Fruit fly (Drosophila melanogaster) whole organism, pupa: ENCODE results near the gene Gk1.
A peak's percentile ranks its signal among the peaks of the same experiment; 100 is the strongest.

Experiments
- CG10348 ChIP-seq: fragments of 200-800 bp; sonication (Bioruptor generic); IDR thresholded peaks from 2 replicates; pipeline ENCODE4 v1.3.6; 2022; ENCODE audit warnings: missing biosample characterization, missing genetic modification characterization
- CG12605 ChIP-seq: fragments of 200-800 bp; sonication (Bioruptor generic); IDR thresholded peaks from 2 replicates; pipeline ENCODE4 v1.3.6; 2022; ENCODE audit warnings: missing biosample characterization, missing genetic modification characterization
- CG13204 ChIP-seq: fragments of 200-800 bp; sonication (Bioruptor generic); optimal IDR thresholded peaks from 2 replicates; lab custom pipeline; 2018; ENCODE audit warnings: missing biosample characterization, mild to moderate bottlenecking, missing genetic modification characterization, moderate library complexity
- CG14655 ChIP-seq: fragments of 200-800 bp; sonication (Bioruptor generic); optimal IDR thresholded peaks from 3 replicates; lab custom pipeline; 2017; ENCODE audit warnings: mild to moderate bottlenecking, missing biosample characterization, missing genetic modification reagents, missing genetic modification characterization
- CG15710 ChIP-seq: fragments of 200-800 bp; sonication (Bioruptor generic); optimal IDR thresholded peaks from 2 replicates; lab custom pipeline; 2018; ENCODE audit warnings: missing biosample characterization, mild to moderate bottlenecking, missing genetic modification characterization, moderate library complexity
- CG17806 ChIP-seq: fragments of 200-800 bp; sonication (Bioruptor generic); optimal IDR thresholded peaks from 2 replicates; lab custom pipeline; 2018; ENCODE audit warnings: missing biosample characterization, mild to moderate bottlenecking, missing genetic modification characterization, moderate library complexity
- CG32121 ChIP-seq: fragments of 200-800 bp; sonication (Bioruptor generic); IDR thresholded peaks from 2 replicates; pipeline ENCODE4 v1.3.6; 2022; ENCODE audit warnings: missing biosample characterization, missing genetic modification characterization
- CG34367 ChIP-seq: fragments of 200-800 bp; sonication (Bioruptor generic); optimal IDR thresholded peaks from 2 replicates; lab custom pipeline; 2018; ENCODE audit warnings: missing biosample characterization, mild to moderate bottlenecking, missing genetic modification characterization
- CG4496 ChIP-seq: fragments of 200-800 bp; sonication (Bioruptor generic); IDR thresholded peaks from 3 replicates; pipeline ENCODE4 v1.3.6; 2022; ENCODE audit warnings: missing biosample characterization, missing genetic modification characterization
- CG8159 ChIP-seq: fragments of 200-800 bp; sonication (Bioruptor generic); optimal IDR thresholded peaks from 3 replicates; lab custom pipeline; 2018; ENCODE audit warnings: missing biosample characterization, mild to moderate bottlenecking, missing genetic modification characterization, moderate library complexity
- CG8301 ChIP-seq: fragments of 200-800 bp; sonication (Bioruptor generic); optimal IDR thresholded peaks from 2 replicates; lab custom pipeline; 2018; ENCODE audit warnings: missing biosample characterization, mild to moderate bottlenecking, missing genetic modification characterization
- CG9948 ChIP-seq: fragments of 200-800 bp; sonication (Bioruptor generic); optimal IDR thresholded peaks from 2 replicates; lab custom pipeline; 2018; ENCODE audit warnings: missing biosample characterization, mild to moderate bottlenecking, missing genetic modification characterization, moderate library complexity
- D1 ChIP-seq: fragments of 200-800 bp; sonication (Bioruptor generic); optimal IDR thresholded peaks from 2 replicates; lab custom pipeline; 2018; ENCODE audit warnings: missing biosample characterization, mild to moderate bottlenecking, missing genetic modification characterization, moderate library complexity
- EcR ChIP-seq: fragments of 200-800 bp; sonication (Bioruptor generic); optimal IDR thresholded peaks from 3 replicates; lab custom pipeline; 2019; ENCODE audit warnings: missing biosample characterization, missing genetic modification characterization, mild to moderate bottlenecking, moderate library complexity, missing genetic modification reagents
- Ets98B ChIP-seq: fragments of 200-800 bp; sonication (Bioruptor generic); IDR thresholded peaks from 2 replicates; pipeline ENCODE4 v1.3.6; 2022; ENCODE audit warnings: missing biosample characterization, missing genetic modification characterization
- Pif1A ChIP-seq: fragments of 200-800 bp; sonication (Bioruptor generic); optimal IDR thresholded peaks from 3 replicates; lab custom pipeline; 2016; ENCODE audit warnings: missing biosample characterization, missing genetic modification characterization
- Pif1B ChIP-seq: fragments of 200-800 bp; sonication (Bioruptor generic); optimal IDR thresholded peaks from 3 replicates; lab custom pipeline; 2016; ENCODE audit warnings: missing biosample characterization, missing genetic modification characterization
- Snoo ChIP-seq: fragments of 200-800 bp; sonication (Bioruptor generic); optimal IDR thresholded peaks from 3 replicates; lab custom pipeline; 2017; ENCODE audit warnings: missing biosample characterization, mild to moderate bottlenecking, missing genetic modification characterization, inconsistent platforms
- fd96Ca ChIP-seq: fragments of 200-800 bp; sonication (Bioruptor generic); IDR thresholded peaks from 3 replicates; pipeline ENCODE4 v1.3.6; 2022; ENCODE audit warnings: missing biosample characterization, missing genetic modification characterization
- gl ChIP-seq: fragments of 200-800 bp; sonication (Bioruptor generic); optimal IDR thresholded peaks from 2 replicates; lab custom pipeline; 2018; ENCODE audit warnings: missing biosample characterization, mild to moderate bottlenecking, missing genetic modification characterization
- rn ChIP-seq: fragments of 200-800 bp; sonication (Bioruptor generic); IDR thresholded peaks from 2 replicates; pipeline ENCODE4 v1.3.6; 2022; ENCODE audit warnings: missing biosample characterization, missing genetic modification characterization

The Gk1 gene

DNA sequence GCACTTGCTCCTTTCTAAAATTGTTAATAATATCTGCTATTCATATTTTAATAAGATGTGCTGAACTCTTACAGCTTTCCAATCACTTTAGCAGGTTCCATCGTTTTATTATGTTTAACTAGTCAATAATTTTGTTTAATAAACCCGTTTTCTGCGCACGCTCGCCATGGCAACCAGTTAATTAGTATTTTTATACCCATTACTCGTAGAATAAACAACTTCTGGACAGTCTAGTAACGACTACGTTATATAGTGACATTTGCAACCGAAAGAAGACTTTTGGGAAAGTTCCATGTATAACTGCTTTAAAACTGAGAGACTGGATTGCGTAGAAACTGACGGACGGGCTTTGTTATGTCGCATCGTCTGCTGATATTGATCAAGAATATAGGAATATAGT lies 27.6 kb upstream of the Gk1 start, which contains the start of gene CG34453:
Gene CG34453 (minus strand): TSS at position 101 of the 400 bp plus-strand sequence.
- TF ChIP-seq CG4496 (no peak), CG12605 (GFP tag; lab: Robert Waterston, UW) (no peak)

DNA sequence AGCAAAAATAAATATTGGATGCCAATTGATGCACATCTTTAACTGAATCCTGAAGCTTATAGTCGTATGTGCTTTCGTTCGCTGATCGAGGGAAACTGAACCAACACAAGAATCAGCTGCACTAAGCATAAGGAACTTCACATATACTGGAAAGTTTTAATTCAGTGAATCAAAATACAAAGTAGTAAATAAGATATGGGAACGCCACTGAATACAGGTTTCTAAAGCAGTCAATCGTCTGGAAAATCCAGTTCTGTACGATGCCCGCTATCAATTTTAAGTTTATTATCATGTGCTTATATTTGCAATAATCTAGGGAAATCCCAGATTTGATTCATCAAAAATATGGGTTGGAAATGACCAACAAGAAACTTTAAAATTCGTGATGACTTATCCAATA lies 26.6 kb upstream of the Gk1 start, which contains the start of gene CG34454:
Gene CG34454 (minus strand): TSS at position 84 of the 400 bp plus-strand sequence.
- no peak for TF ChIP-seq CG34367
- no peak for TF ChIP-seq rn (GFP tag; lab: Robert Waterston, UW)
- no peak for TF ChIP-seq Pif1B (GFP tag; lab: Kevin White, UChicago)
- TF ChIP-seq CG14655 (GFP tag; lab: Kevin White, UChicago): no peak
- no peak for TF ChIP-seq CG8159
- TF ChIP-seq EcR (GFP tag; lab: Kevin White, UChicago): no peak
- TF ChIP-seq D1: no peak
- no peak for TF ChIP-seq CG12605 (GFP tag; lab: Robert Waterston, UW)
- no peak for TF ChIP-seq CG13204 (GFP tag; lab: Kevin White, UChicago)
- no peak for TF ChIP-seq gl (tag; lab: Kevin White, UChicago)
- TF ChIP-seq CG4496: no peak
- no peak for TF ChIP-seq CG15710 (tag; lab: Kevin White, UChicago)
- TF ChIP-seq CG32121 (GFP tag; lab: Robert Waterston, UW): no peak

dm6 chr3L:231504-231903 lies 25.9 kb upstream of the Gk1 start, which contains the start of gene CG42846:
CG42846 (minus strand) TSS chr3L:231604.
- TF ChIP-seq CG14655 (GFP tag; lab: Kevin White, UChicago): no peak
- no peak for TF ChIP-seq fd96Ca (GFP tag; lab: Robert Waterston, UW)
- no peak for TF ChIP-seq CG13204 (GFP tag; lab: Kevin White, UChicago)
- TF ChIP-seq D1: no peak
- TF ChIP-seq CG15710 (tag; lab: Kevin White, UChicago): no peak
- TF ChIP-seq CG8301: no peak
- no peak for TF ChIP-seq EcR (GFP tag; lab: Kevin White, UChicago)
- no peak for TF ChIP-seq CG34367
- no peak for TF ChIP-seq Pif1A (GFP tag; lab: Kevin White, UChicago)
- TF ChIP-seq CG10348: no peak
- no peak for TF ChIP-seq Ets98B (GFP tag; lab: Robert Waterston, UW)
- no peak for TF ChIP-seq rn (GFP tag; lab: Robert Waterston, UW)
- TF ChIP-seq CG8159: no peak
- no peak for TF ChIP-seq Snoo
- TF ChIP-seq Pif1B (GFP tag; lab: Kevin White, UChicago): no peak
- no peak for TF ChIP-seq gl (tag; lab: Kevin White, UChicago)

- no peak for TF ChIP-seq D1
- no peak for TF ChIP-seq Pif1A (GFP tag; lab: Kevin White, UChicago)
- no peak for TF ChIP-seq gl (tag; lab: Kevin White, UChicago)
- no peak for TF ChIP-seq fd96Ca (GFP tag; lab: Robert Waterston, UW)
- TF ChIP-seq CG13204 (GFP tag; lab: Kevin White, UChicago): no peak
- TF ChIP-seq CG34367: no peak
- no peak for TF ChIP-seq CG4496
- TF ChIP-seq CG17806 (tag; lab: Kevin White, UChicago): no peak
- no peak for TF ChIP-seq CG14655 (GFP tag; lab: Kevin White, UChicago)
- no peak for TF ChIP-seq CG32121 (GFP tag; lab: Robert Waterston, UW)
- TF ChIP-seq Snoo: no peak
Observed at dm6 chr3L:225120-225519, 19.5 kb upstream of the Gk1 start.

DNA sequence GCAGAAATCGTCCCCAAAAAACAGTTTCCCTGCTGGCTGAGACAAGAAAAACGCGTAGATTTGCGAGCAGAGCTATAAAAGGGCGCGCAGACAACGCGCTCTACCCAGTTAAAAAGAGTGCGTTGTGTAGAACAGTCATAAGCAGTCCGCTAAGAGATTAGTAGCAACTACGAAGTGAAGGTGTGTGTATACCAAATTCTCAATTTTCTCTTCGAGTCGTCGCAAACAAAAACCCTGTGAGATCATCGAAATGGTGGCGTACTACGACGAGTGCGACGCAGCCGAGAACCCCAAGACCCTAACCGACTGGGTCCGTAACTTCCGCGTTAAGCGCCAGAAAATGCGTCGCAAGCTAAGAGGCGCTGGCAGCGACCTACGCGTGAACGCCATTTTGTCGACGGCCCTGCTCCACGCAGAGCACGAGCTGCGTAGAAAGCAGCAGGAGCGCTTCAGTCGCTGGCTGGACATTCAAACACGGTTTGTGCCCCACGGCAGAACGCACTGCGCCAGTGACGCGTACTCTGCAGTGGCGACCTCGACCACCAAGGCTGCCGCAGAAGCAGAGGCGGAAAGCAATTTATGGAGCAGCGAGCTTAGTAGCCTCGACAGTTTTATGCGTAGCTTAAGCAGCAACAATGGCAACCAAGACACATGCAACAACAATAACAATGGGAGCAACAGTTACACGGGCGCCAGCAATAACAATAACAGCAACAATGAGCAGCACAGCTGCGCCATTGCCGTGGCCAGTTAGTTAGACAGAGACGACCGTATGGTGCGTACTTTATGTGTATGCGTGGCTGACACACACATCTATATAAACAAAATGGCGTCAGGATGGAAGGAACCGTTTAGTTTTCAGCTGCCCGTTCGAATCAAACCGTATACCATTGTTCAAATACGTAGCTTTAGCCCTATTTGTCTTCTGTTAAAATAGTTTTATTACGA lies 18.6 kb upstream of the Gk1 start:
- TF ChIP-seq CG4496 (peak; percentile 58), CG12605 (GFP tag; lab: Robert Waterston, UW) (peak; percentile 15; the same call in 1 of the 2 replicates), fd96Ca (GFP tag; lab: Robert Waterston, UW) (peak; percentile 56; the same call in 2 of the 3 replicates), Ets98B (GFP tag; lab: Robert Waterston, UW) (no peak; the same call in 1 of the 2 replicates), Pif1B (GFP tag; lab: Kevin White, UChicago) (no peak), Pif1A (GFP tag; lab: Kevin White, UChicago) (no peak), CG8159 (peak; percentile 26)

DNA sequence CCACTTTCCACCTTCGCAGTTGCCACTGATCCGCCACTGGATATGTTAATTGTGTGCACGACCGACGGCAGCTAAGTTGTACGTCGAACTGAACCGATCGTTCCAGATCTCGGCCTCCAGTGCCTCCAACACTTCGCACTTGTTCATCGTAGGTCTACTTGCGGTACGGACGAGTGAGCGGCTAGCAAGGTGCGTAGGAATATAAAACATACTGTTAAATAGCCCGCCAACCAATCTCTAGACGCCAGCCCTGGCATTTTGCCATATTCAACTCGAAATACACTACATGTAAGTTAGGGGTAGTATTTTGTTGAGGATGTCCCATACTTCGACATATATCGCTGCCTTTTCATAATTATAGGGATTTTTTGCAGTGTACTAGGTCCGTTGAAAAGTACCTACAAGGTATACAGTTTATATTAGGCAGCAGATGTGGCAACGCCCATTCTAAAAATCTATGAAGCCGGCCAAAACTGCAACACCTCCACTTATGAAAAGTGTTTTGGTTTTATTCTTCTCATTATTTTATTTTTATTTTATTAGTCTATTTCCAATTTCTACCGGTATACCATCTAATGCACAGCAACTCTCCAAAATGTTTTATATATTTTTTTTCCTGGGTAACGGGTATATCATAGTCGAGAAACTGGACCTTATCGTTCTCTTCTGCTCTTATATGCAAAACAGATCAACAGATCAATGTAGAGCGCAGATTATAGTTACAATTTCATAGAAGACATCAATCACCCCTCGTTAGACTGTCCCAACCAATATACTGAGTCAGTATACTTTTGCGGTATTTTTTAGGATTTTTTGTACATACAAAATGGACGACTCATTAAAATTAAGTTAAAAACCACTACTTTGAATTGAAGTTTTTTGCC lies 17.6 kb upstream of the Gk1 start, which contains the start of the genes pyx and CG33229:
Gene pyx (minus strand): TSS at position 51 of the 884 bp plus-strand sequence.
Gene CG33229 (plus strand): TSS at position 834 of the 884 bp plus-strand sequence.
- TF ChIP-seq CG15710 (tag; lab: Kevin White, UChicago) (peak; percentile 76), CG10348 (no peak; the same call in none of the 2 replicates), CG13204 (GFP tag; lab: Kevin White, UChicago) (no peak), gl (tag; lab: Kevin White, UChicago) (no peak), Snoo (peak; percentile 67), EcR (GFP tag; lab: Kevin White, UChicago) (no peak), CG17806 (tag; lab: Kevin White, UChicago) (peak; percentile 68), D1 (no peak), Ets98B (GFP tag; lab: Robert Waterston, UW) (peak; percentile 73), Pif1B (GFP tag; lab: Kevin White, UChicago) (no peak), CG12605 (GFP tag; lab: Robert Waterston, UW) (peak; percentile 57; the same call in 1 of the 2 replicates), CG9948 (tag; lab: Kevin White, UChicago) (peak; percentile 74), CG8159 (peak; percentile 81), fd96Ca (GFP tag; lab: Robert Waterston, UW) (peak; percentile 85), CG4496 (peak; percentile 73; the same call in 2 of the 3 replicates), Pif1A (GFP tag; lab: Kevin White, UChicago) (peak; percentile 66), rn (GFP tag; lab: Robert Waterston, UW) (peak; percentile 36; the same call in 1 of the 2 replicates), CG32121 (GFP tag; lab: Robert Waterston, UW) (peak; percentile 81), CG8301 (peak; percentile 78), CG34367 (peak; percentile 70), CG14655 (GFP tag; lab: Kevin White, UChicago) (peak; percentile 88)
